Fruit fly (Drosophila melanogaster) whole organism, embryonic: ENCODE results near the gene CG2157.

Experiments
- C15 ChIP-seq: fragments of 200-800 bp; sonication (Bioruptor generic); IDR thresholded peaks from 3 replicates; pipeline ENCODE4 v1.3.6; 2022; ENCODE audit warnings: missing biosample characterization, missing genetic modification characterization
- CG10321 ChIP-seq: fragments of 200-800 bp; sonication (Bioruptor generic); IDR thresholded peaks from 2 replicates; pipeline ENCODE4 v1.3.6; 2022; ENCODE audit warnings: missing biosample characterization, missing genetic modification characterization
- CG10654 ChIP-seq: fragments of 200-800 bp; sonication (Bioruptor generic); optimal IDR thresholded peaks from 2 replicates; lab custom pipeline; 2016; ENCODE audit warnings: missing biosample characterization, missing genetic modification characterization
- CG10979 ChIP-seq: fragments of 200-800 bp; sonication (Bioruptor generic); optimal IDR thresholded peaks from 2 replicates; lab custom pipeline; 2018; ENCODE audit warnings: missing biosample characterization, mild to moderate bottlenecking, missing genetic modification characterization, moderate library complexity
- CG11696 ChIP-seq: fragments of 200-800 bp; sonication (Bioruptor generic); IDR thresholded peaks from 2 replicates; pipeline ENCODE4 v1.3.6; 2022; ENCODE audit warnings: missing biosample characterization, missing genetic modification characterization
- CG11723 ChIP-seq: fragments of 200-800 bp; sonication (Bioruptor generic); optimal IDR thresholded peaks from 2 replicates; lab custom pipeline; 2017; ENCODE audit warnings: missing biosample characterization, mild to moderate bottlenecking, missing genetic modification characterization
- CG13424 ChIP-seq: fragments of 200-800 bp; sonication (Bioruptor generic); optimal IDR thresholded peaks from 2 replicates; lab custom pipeline; 2019; ENCODE audit warnings: missing biosample characterization, mild to moderate bottlenecking, missing genetic modification characterization, moderate library complexity
- CG14441 ChIP-seq: fragments of 200-800 bp; sonication (Bioruptor generic); IDR thresholded peaks from 2 replicates; pipeline ENCODE4 v1.3.6; 2022; ENCODE audit warnings: missing biosample characterization, missing genetic modification characterization
- CG16863 ChIP-seq: fragments of 200-800 bp; sonication (Bioruptor generic); optimal IDR thresholded peaks from 3 replicates; lab custom pipeline; 2016; ENCODE audit warnings: missing biosample characterization, missing genetic modification characterization
- CG2678 ChIP-seq: fragments of 200-800 bp; sonication (Bioruptor generic); optimal IDR thresholded peaks from 3 replicates; lab custom pipeline; 2019; ENCODE audit warnings: missing biosample characterization, mild to moderate bottlenecking, missing genetic modification characterization, moderate library complexity
- CG2712 ChIP-seq: fragments of 200-800 bp; optimal IDR thresholded peaks from 3 replicates; lab custom pipeline; 2019; ENCODE audit warnings: missing biosample characterization, mild to moderate bottlenecking, missing genetic modification characterization, moderate library complexity
- CG30431 ChIP-seq: fragments of 200-800 bp; sonication (Bioruptor generic); optimal IDR thresholded peaks from 2 replicates; lab custom pipeline; 2017; ENCODE audit warnings: missing biosample characterization, missing genetic modification characterization
- CG3163 ChIP-seq: fragments of 200-800 bp; sonication (Bioruptor generic); optimal IDR thresholded peaks from 3 replicates; lab custom pipeline; 2016; ENCODE audit warnings: missing biosample characterization, missing genetic modification characterization
- CG3407 ChIP-seq: fragments of 200-800 bp; sonication (Bioruptor generic); optimal IDR thresholded peaks from 2 replicates; lab custom pipeline; 2018; ENCODE audit warnings: missing biosample characterization, mild to moderate bottlenecking, missing genetic modification characterization
- CG34422 ChIP-seq: fragments of 200-800 bp; sonication (Bioruptor generic); IDR thresholded peaks from 3 replicates; pipeline ENCODE4 v1.3.6; 2022; ENCODE audit warnings: missing biosample characterization, missing genetic modification characterization
- CG6689 ChIP-seq: fragments of 200-800 bp; sonication (Bioruptor generic); IDR thresholded peaks from 2 replicates; pipeline ENCODE4 v1.3.6; 2022; ENCODE audit warnings: missing biosample characterization, missing genetic modification characterization
- CG6813 ChIP-seq: fragments of 200-800 bp; sonication (Bioruptor generic); optimal IDR thresholded peaks from 2 replicates; lab custom pipeline; 2017; ENCODE audit warnings: missing biosample characterization, missing genetic modification characterization, mild to moderate bottlenecking, moderate library complexity, missing genetic modification reagents
- CG6854 ChIP-seq: fragments of 200-800 bp; sonication (Bioruptor generic); optimal IDR thresholded peaks from 3 replicates; lab custom pipeline; 2017; ENCODE audit warnings: missing biosample characterization, mild to moderate bottlenecking, missing genetic modification characterization
- CrebB ChIP-seq: fragments of 200-800 bp; sonication (Bioruptor generic); optimal IDR thresholded peaks from 3 replicates; lab custom pipeline; 2018; ENCODE audit warnings: missing biosample characterization, mild to moderate bottlenecking, missing genetic modification characterization
- D19A ChIP-seq: fragments of 200-800 bp; optimal IDR thresholded peaks from 3 replicates; lab custom pipeline; 2019; ENCODE audit warnings: missing biosample characterization, mild to moderate bottlenecking, missing genetic modification characterization, moderate library complexity
- Dfd ChIP-seq, 2 experiments: fragments of >200 bp; optimal IDR thresholded peaks; 2 replicates each; lab custom pipeline; 2017; ENCODE audit warnings: missing biosample characterization in 2 of 2, missing genetic modification characterization in 2 of 2
- Dip2 ChIP-seq: fragments of 200-800 bp; sonication (Bioruptor generic); IDR thresholded peaks from 2 replicates; pipeline ENCODE4 v1.3.6; 2022; ENCODE audit warnings: missing biosample characterization, missing genetic modification characterization
- GATAe ChIP-seq: fragments of 200-800 bp; sonication (Bioruptor generic); conservative IDR thresholded peaks from 2 replicates; pipeline ENCODE4 v1.3.6; 2022; ENCODE audit warnings: missing biosample characterization, missing genetic modification characterization
- Gsc ChIP-seq: fragments of 200-800 bp; sonication (Bioruptor generic); IDR thresholded peaks from 2 replicates; pipeline ENCODE4 v1.3.6; 2022; ENCODE audit warnings: missing biosample characterization, missing genetic modification characterization
- Gug ChIP-seq: fragments of 200-800 bp; sonication (Bioruptor generic); IDR thresholded peaks from 4 replicates; pipeline ENCODE4 v1.3.6; 2022; ENCODE audit warnings: missing biosample characterization, missing genetic modification characterization
- HmgZ ChIP-seq: fragments of 200-800 bp; sonication (Bioruptor generic); optimal IDR thresholded peaks from 2 replicates; lab custom pipeline; 2018; ENCODE audit warnings: missing biosample characterization, mild to moderate bottlenecking, missing genetic modification characterization
- MTF-1 ChIP-seq: fragments of 200-800 bp; sonication (Bioruptor generic); optimal IDR thresholded peaks from 2 replicates; lab custom pipeline; 2018; ENCODE audit warnings: missing biosample characterization, mild to moderate bottlenecking, missing genetic modification characterization, borderline replicate concordance
- Mes4 ChIP-seq: fragments of 200-800 bp; sonication (Bioruptor generic); optimal IDR thresholded peaks from 2 replicates; lab custom pipeline; 2016; ENCODE audit warnings: missing biosample characterization, missing genetic modification characterization
- Neu2 ChIP-seq: fragments of 200-800 bp; sonication (Bioruptor generic); optimal IDR thresholded peaks from 3 replicates; lab custom pipeline; 2016; ENCODE audit warnings: missing biosample characterization, missing genetic modification characterization, borderline replicate concordance
- Side ChIP-seq: fragments of 200-800 bp; sonication (Bioruptor generic); optimal IDR thresholded peaks from 2 replicates; lab custom pipeline; 2016; ENCODE audit warnings: missing biosample characterization, missing genetic modification characterization
- Xrp1 ChIP-seq: fragments of 200-800 bp; sonication (Bioruptor generic); IDR thresholded peaks from 2 replicates; pipeline ENCODE4 v1.3.6; 2022; ENCODE audit warnings: missing biosample characterization, missing genetic modification characterization
- YL-1 ChIP-seq: fragments of 200-800 bp; sonication (Bioruptor generic); optimal IDR thresholded peaks from 3 replicates; lab custom pipeline; 2017; ENCODE audit warnings: missing biosample characterization, mild to moderate bottlenecking, missing genetic modification characterization
- bcd ChIP-seq: fragments of 200-800 bp; sonication (Bioruptor generic); optimal IDR thresholded peaks from 2 replicates; lab custom pipeline; 2017; ENCODE audit warnings: missing biosample characterization, mild to moderate bottlenecking, missing genetic modification characterization
- br ChIP-seq: fragments of >200 bp; optimal IDR thresholded peaks from 2 replicates; lab custom pipeline; 2017
- cg ChIP-seq: fragments of 200-800 bp; sonication (Bioruptor generic); optimal IDR thresholded peaks from 3 replicates; lab custom pipeline; 2019; ENCODE audit warnings: missing biosample characterization, mild to moderate bottlenecking, missing genetic modification characterization, moderate library complexity
- chn ChIP-seq: fragments of 200-800 bp; sonication (Bioruptor generic); optimal IDR thresholded peaks from 2 replicates; lab custom pipeline; 2016; ENCODE audit warnings: missing biosample characterization, missing genetic modification characterization
- eyg ChIP-seq: fragments of 200-800 bp; sonication (Bioruptor generic); optimal IDR thresholded peaks from 3 replicates; lab custom pipeline; 2016; ENCODE audit warnings: missing biosample characterization, missing genetic modification characterization
- ftz-f1 ChIP-seq: fragments of 200-800 bp; sonication (Bioruptor generic); optimal IDR thresholded peaks from 2 replicates; lab custom pipeline; 2016; ENCODE audit warnings: missing biosample characterization, missing genetic modification characterization
- gt ChIP-seq: fragments of 200-800 bp; sonication (Bioruptor generic); IDR thresholded peaks from 2 replicates; pipeline ENCODE4 v1.3.6; 2022; ENCODE audit warnings: missing biosample characterization, missing genetic modification characterization
- hbn ChIP-seq: fragments of 200-800 bp; sonication (Bioruptor generic); IDR thresholded peaks from 2 replicates; pipeline ENCODE4 v1.3.6; 2022; ENCODE audit warnings: missing biosample characterization, missing genetic modification characterization; ENCODE audit not compliant: partially characterized antibody
- jing ChIP-seq: fragments of 200-800 bp; sonication (Bioruptor generic); optimal IDR thresholded peaks from 2 replicates; lab custom pipeline; 2018; ENCODE audit warnings: missing biosample characterization, mild to moderate bottlenecking, missing genetic modification characterization
- ken ChIP-seq: fragments of 200-800 bp; sonication (Bioruptor generic); IDR thresholded peaks from 3 replicates; pipeline ENCODE4 v1.3.6; 2022; ENCODE audit warnings: missing biosample characterization, missing genetic modification characterization
- kni ChIP-seq: fragments of 200-800 bp; sonication (Bioruptor generic); optimal IDR thresholded peaks from 3 replicates; lab custom pipeline; 2017; ENCODE audit warnings: mild to moderate bottlenecking, missing biosample characterization, missing genetic modification reagents, missing genetic modification characterization
- nerfin-1 ChIP-seq: fragments of 200-800 bp; sonication (Bioruptor generic); optimal IDR thresholded peaks from 3 replicates; lab custom pipeline; 2019; ENCODE audit warnings: missing biosample characterization, mild to moderate bottlenecking, missing genetic modification characterization, moderate library complexity
- org-1 ChIP-seq: fragments of 200-800 bp; sonication (Bioruptor generic); optimal IDR thresholded peaks from 2 replicates; lab custom pipeline; 2017; ENCODE audit warnings: missing biosample characterization, missing genetic modification characterization
- peb ChIP-seq: fragments of 200-800 bp; sonication (Bioruptor generic); IDR thresholded peaks from 2 replicates; pipeline ENCODE4 v1.3.6; 2022; ENCODE audit warnings: missing biosample characterization, missing genetic modification characterization
- pros ChIP-seq: fragments of 200-800 bp; sonication (Bioruptor generic); optimal IDR thresholded peaks from 3 replicates; lab custom pipeline; 2019; ENCODE audit warnings: missing biosample characterization, mild to moderate bottlenecking, missing genetic modification characterization, moderate library complexity
- pum ChIP-seq: fragments of 200-800 bp; sonication (Bioruptor generic); optimal IDR thresholded peaks from 2 replicates; lab custom pipeline; 2016; ENCODE audit warnings: missing biosample characterization, missing genetic modification characterization
- ranshi ChIP-seq: fragments of 200-800 bp; sonication (Bioruptor generic); IDR thresholded peaks from 2 replicates; pipeline ENCODE4 v1.3.6; 2022; ENCODE audit warnings: missing biosample characterization, missing genetic modification characterization
- sd ChIP-seq: fragments of 200-800 bp; sonication (Bioruptor generic); optimal IDR thresholded peaks from 3 replicates; lab custom pipeline; 2018; ENCODE audit warnings: missing biosample characterization, mild to moderate bottlenecking, missing genetic modification characterization, moderate library complexity
- seq ChIP-seq: fragments of 200-800 bp; sonication (Bioruptor generic); IDR thresholded peaks from 2 replicates; pipeline ENCODE4 v1.3.6; 2022; ENCODE audit warnings: missing biosample characterization, missing genetic modification characterization
- sqz ChIP-seq: fragments of 200-800 bp; sonication (Bioruptor generic); optimal IDR thresholded peaks from 3 replicates; lab custom pipeline; 2018; ENCODE audit warnings: missing biosample characterization, mild to moderate bottlenecking, missing genetic modification characterization
- stwl ChIP-seq: fragments of 200-800 bp; sonication (Bioruptor generic); optimal IDR thresholded peaks from 3 replicates; lab custom pipeline; 2018; ENCODE audit warnings: missing biosample characterization, mild to moderate bottlenecking, missing genetic modification characterization, moderate library complexity

The CG2157 gene

dm6 chrX:10848565-10848964, 20.5 kb upstream of the CG2157 start, which contains the start of gene CG2202 (continued):
- TF ChIP-seq pros (no peak), CG6813 (GFP tag; lab: Kevin White, UChicago) (no peak), sqz (GFP tag; lab: Kevin White, UChicago) (no peak), CG34422 (no peak), CG6854 (GFP tag; lab: Kevin White, UChicago) (no peak), peb (GFP tag; lab: Robert Waterston, UW) (no peak), HmgZ (no peak), br (no peak), CG16863 (GFP tag; lab: Kevin White, UChicago) (no peak), pum (no peak), GATAe (GFP tag; lab: Robert Waterston, UW) (no peak), cg (no peak), YL-1 (GFP tag; lab: Kevin White, UChicago) (peak; percentile 39), Dfd (GFP tag; optimal IDR thresholded peaks at IDR 0.05; lab: Kevin White, UChicago) (no peak), CG10979 (tag; lab: Kevin White, UChicago) (no peak), CG10321 (no peak), kni (GFP tag; lab: Kevin White, UChicago) (no peak), Dip2 (GFP tag; lab: Robert Waterston, UW) (no peak), CG13424 (tag; lab: Kevin White, UChicago) (peak; percentile 10), Xrp1 (GFP tag; lab: Robert Waterston, UW) (no peak), org-1 (GFP tag; lab: Kevin White, UChicago) (no peak), ken (GFP tag; lab: Robert Waterston, UW) (no peak), CrebB (no peak), Gug (GFP tag; lab: Robert Waterston, UW) (no peak), CG3407 (GFP tag; lab: Kevin White, UChicago) (no peak), CG10654 (no peak), ftz-f1 (no peak), ranshi (GFP tag; lab: Robert Waterston, UW) (no peak), CG11723 (GFP tag; lab: Kevin White, UChicago) (no peak), hbn (GFP tag; lab: Robert Waterston, UW) (peak; percentile 69), CG3163 (no peak), Neu2 (GFP tag; lab: Kevin White, UChicago) (no peak), jing (GFP tag; lab: Kevin White, UChicago) (no peak), MTF-1 (no peak), bcd (GFP tag; lab: Kevin White, UChicago) (no peak), Mes4 (GFP tag; lab: Kevin White, UChicago) (no peak), Side (no peak), CG2712 (tag; lab: Kevin White, UChicago) (no peak), D19A (tag; lab: Kevin White, UChicago) (no peak), Gsc (GFP tag; lab: Robert Waterston, UW) (no peak), CG6689 (GFP tag; lab: Robert Waterston, UW) (no peak), CG11696 (GFP tag; lab: Robert Waterston, UW) (no peak), seq (GFP tag; lab: Robert Waterston, UW) (no peak), eyg (GFP tag; lab: Kevin White, UChicago) (no peak), sd (peak; percentile 48), CG2678 (no peak), C15 (GFP tag; lab: Robert Waterston, UW) (no peak), gt (GFP tag; lab: Robert Waterston, UW) (no peak), nerfin-1 (tag; lab: Kevin White, UChicago) (no peak), stwl (tag; lab: Kevin White, UChicago) (peak; percentile 59), chn (GFP tag; lab: Kevin White, UChicago) (no peak), CG14441 (GFP tag; lab: Robert Waterston, UW) (no peak), CG30431 (GFP tag; lab: Kevin White, UChicago) (no peak)
